Fruit fly (Drosophila melanogaster): Measurements from ENCODE around the gene CG32832.
A peak's percentile ranks its signal among the peaks of the same experiment; 100 is the strongest.

Gene CG32832

DNA sequence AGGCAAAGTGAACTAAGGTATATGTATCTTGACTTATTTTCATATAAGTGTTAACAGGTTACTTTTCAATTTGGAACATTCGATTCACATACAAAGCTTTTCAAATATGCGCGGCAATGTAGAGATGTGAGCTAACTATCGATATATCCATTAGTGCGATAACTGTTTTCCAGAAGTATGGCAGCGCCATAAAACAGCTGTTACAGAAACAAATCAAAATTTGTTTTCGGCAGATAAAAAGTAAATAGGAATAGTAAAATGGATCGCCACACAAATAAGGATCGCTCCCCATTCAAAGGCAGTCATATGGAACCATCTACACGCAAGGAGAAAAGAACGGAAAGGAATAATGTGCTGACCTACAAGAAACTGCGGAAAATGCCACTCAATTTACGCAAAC, at the start of gene CG32832, which contains the start of the genes CG31743 and CG34313:
CG32832 (minus strand) TSS at position 3 of the 400 bp plus-strand sequence.
CG31743 (plus strand) TSS at position 230 of the 400 bp plus-strand sequence.
CG34313 (plus strand) TSS at position 230 of the 400 bp plus-strand sequence.
- TF ChIP-seq CG8478 (optimal IDR thresholded peaks at IDR 0.05) (no peak), pan (optimal IDR thresholded peaks at IDR 0.05) (no peak), usp (GFP tag; optimal IDR thresholded peaks at IDR 0.05) (no peak), Dll (optimal IDR thresholded peaks at IDR 0.05) (no peak), EcR (GFP tag; optimal IDR thresholded peaks at IDR 0.05) (no peak), psq (optimal IDR thresholded peaks at IDR 0.05) (no peak)

- no peak for TF ChIP-seq usp (GFP tag; optimal IDR thresholded peaks at IDR 0.05)
- no peak for TF ChIP-seq Dll (optimal IDR thresholded peaks at IDR 0.05)
- no peak for TF ChIP-seq pan (optimal IDR thresholded peaks at IDR 0.05)
- no peak for TF ChIP-seq CG8478 (optimal IDR thresholded peaks at IDR 0.05)
- no peak for TF ChIP-seq psq (optimal IDR thresholded peaks at IDR 0.05)
- TF ChIP-seq EcR (GFP tag; optimal IDR thresholded peaks at IDR 0.05) = no peak
Measured at dm6 chr2L:16921825-16922224, 42.7 kb upstream of the CG32832 start.

- TF ChIP-seq psq (optimal IDR thresholded peaks at IDR 0.05) (no peak), Dll (optimal IDR thresholded peaks at IDR 0.05) (no peak), pan (optimal IDR thresholded peaks at IDR 0.05) (no peak), usp (GFP tag; optimal IDR thresholded peaks at IDR 0.05) (no peak), CG8478 (optimal IDR thresholded peaks at IDR 0.05) (no peak), EcR (GFP tag; optimal IDR thresholded peaks at IDR 0.05) (no peak)
Measured at dm6 chr2L:16910177-16910576, 31.1 kb upstream of the CG32832 start, which contains the start of gene ApepP. ApepP (minus strand) TSS chr2L:16910418.

dm6 chr2L:16909290-16909689, 30.2 kb upstream of the CG32832 start:
- TF ChIP-seq EcR (GFP tag; optimal IDR thresholded peaks at IDR 0.05) = no peak
- no peak for TF ChIP-seq psq (optimal IDR thresholded peaks at IDR 0.05)
- no peak for TF ChIP-seq Dll (optimal IDR thresholded peaks at IDR 0.05)
- no peak for TF ChIP-seq CG8478 (optimal IDR thresholded peaks at IDR 0.05)
- no peak for TF ChIP-seq usp (GFP tag; optimal IDR thresholded peaks at IDR 0.05)
- no peak for TF ChIP-seq pan (optimal IDR thresholded peaks at IDR 0.05)

- no peak for TF ChIP-seq CG8478 (optimal IDR thresholded peaks at IDR 0.05)
- no peak for TF ChIP-seq usp (GFP tag; optimal IDR thresholded peaks at IDR 0.05)
- TF ChIP-seq EcR (GFP tag; optimal IDR thresholded peaks at IDR 0.05) = no peak
- no peak for TF ChIP-seq psq (optimal IDR thresholded peaks at IDR 0.05)
- no peak for TF ChIP-seq Dll (optimal IDR thresholded peaks at IDR 0.05)
Measured at dm6 chr2L:16902003-16902402, 22.9 kb upstream of the CG32832 start, which contains the start of gene CG12288. CG12288 (minus strand) TSS chr2L:16902218.

DNA sequence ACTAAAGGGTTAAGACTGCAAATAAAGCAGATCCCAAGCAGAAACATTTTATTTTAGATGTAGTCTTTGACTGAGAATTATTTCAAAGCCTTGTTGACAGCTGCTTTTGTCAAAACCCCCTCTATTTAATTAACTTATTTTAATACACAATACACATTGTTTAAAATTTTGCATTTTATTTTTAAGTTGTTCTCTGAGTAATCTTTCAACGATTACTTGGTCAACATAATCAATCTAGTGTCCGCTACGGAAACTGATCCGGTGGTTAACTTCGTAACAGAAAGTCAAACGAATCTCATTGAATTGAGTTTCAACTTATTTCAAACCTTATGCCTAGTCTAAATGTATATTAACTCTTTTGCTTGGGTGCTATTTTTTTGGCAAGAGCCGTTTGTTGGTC, 21.3 kb upstream of the CG32832 start, which contains the start of gene CG31805:
CG31805 (minus strand) TSS at position 101 of the 400 bp plus-strand sequence.
- TF ChIP-seq psq (optimal IDR thresholded peaks at IDR 0.05) = no peak
- no peak for TF ChIP-seq pan (optimal IDR thresholded peaks at IDR 0.05)
- TF ChIP-seq Dll (optimal IDR thresholded peaks at IDR 0.05) = no peak
- no peak for TF ChIP-seq CG8478 (optimal IDR thresholded peaks at IDR 0.05)
- no peak for TF ChIP-seq usp (GFP tag; optimal IDR thresholded peaks at IDR 0.05)
- no peak for TF ChIP-seq EcR (GFP tag; optimal IDR thresholded peaks at IDR 0.05)

DNA sequence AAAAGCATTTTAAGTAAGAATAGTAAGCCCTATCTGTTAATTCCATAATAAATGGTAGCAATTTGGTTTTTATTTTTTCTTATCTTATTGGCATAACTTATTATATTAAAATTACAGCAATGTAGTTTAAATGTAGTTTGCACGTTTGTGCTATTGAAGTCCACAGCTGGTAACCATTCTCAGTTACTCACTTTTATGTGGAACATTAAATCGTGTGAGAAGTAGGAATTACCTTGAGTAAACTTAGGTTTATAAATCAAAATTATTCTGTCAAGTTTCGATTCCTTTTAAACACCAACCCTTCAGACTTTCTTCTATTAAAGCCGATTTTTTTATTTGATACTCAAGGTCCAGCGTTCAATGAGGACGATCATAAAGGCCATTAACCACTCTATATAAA, 10.5 kb upstream of the CG32832 start, which contains the start of gene CG42556:
CG42556 (plus strand) TSS at position 301 of the 400 bp plus-strand sequence.
- TF ChIP-seq EcR (GFP tag; optimal IDR thresholded peaks at IDR 0.05) (no peak), pan (optimal IDR thresholded peaks at IDR 0.05) (no peak), psq (optimal IDR thresholded peaks at IDR 0.05) (no peak), Dll (optimal IDR thresholded peaks at IDR 0.05) (no peak), usp (GFP tag; optimal IDR thresholded peaks at IDR 0.05) (no peak), CG8478 (optimal IDR thresholded peaks at IDR 0.05) (no peak)

- TF ChIP-seq EcR (GFP tag; optimal IDR thresholded peaks at IDR 0.05) (peak in 1 of 2 experiments; percentile 45), pan (optimal IDR thresholded peaks at IDR 0.05) (peak; percentile 4), usp (GFP tag; optimal IDR thresholded peaks at IDR 0.05) (no peak)
Measured at dm6 chr2L:16888574-16889376, 9.7 kb upstream of the CG32832 start.

DNA sequence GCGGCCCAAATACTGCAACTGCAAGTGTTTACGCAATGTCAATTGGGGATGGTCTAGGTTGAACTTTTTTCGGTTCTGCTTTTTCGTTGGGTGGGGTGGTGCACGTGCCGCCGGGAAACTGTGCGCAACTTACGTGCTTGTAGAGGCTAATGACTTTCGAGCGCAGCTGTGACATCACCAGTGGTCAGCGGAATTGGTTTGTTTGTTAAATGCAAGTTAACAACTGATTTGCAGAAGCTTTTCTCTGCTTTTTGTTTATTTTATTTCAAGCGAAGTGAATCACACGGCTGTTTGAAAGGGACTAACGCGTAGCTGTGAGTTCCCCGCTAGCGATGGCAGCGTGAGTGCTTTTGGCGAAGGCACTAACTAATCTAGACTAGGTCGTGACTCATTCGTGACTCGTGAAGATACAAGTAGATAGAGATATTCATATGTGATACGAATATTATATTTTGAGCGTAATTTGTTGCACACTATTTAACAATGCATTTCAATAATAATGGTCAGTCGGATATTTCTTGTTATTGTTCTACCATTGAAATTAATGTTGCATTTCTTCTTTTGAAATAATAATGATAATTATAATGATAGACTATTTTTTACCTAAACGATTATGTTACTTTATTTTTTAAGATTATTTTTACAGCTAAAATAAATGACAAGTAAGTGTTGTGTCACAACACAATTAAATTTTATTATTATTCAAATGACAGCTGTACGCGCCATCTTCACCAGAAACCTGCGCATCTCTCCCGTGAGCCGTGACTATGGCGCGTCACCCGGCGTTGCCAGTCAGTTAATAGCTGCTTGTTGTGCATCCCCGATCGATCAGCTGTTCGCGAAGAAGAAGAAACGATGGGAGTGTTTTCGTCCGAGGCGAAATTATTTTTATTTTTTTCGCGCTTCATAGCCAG, 8.8 kb upstream of the CG32832 start, which contains the start of the genes osi and tweek:
osi (minus strand) TSS at position 307 of the 914 bp plus-strand sequence.
tweek (plus strand) TSS at position 831 of the 914 bp plus-strand sequence.
- TF ChIP-seq usp (GFP tag; optimal IDR thresholded peaks at IDR 0.05) = no peak
- TF ChIP-seq Dll (optimal IDR thresholded peaks at IDR 0.05) = no peak
- TF ChIP-seq pan (optimal IDR thresholded peaks at IDR 0.05) = no peak
- no peak for TF ChIP-seq CG8478 (optimal IDR thresholded peaks at IDR 0.05)
- no peak for TF ChIP-seq EcR (GFP tag; optimal IDR thresholded peaks at IDR 0.05)
- TF ChIP-seq psq (optimal IDR thresholded peaks at IDR 0.05) = no peak

- no peak for TF ChIP-seq Dll (optimal IDR thresholded peaks at IDR 0.05)
- no peak for TF ChIP-seq psq (optimal IDR thresholded peaks at IDR 0.05)
- TF ChIP-seq EcR (GFP tag; optimal IDR thresholded peaks at IDR 0.05) = no peak
- no peak for TF ChIP-seq pan (optimal IDR thresholded peaks at IDR 0.05)
- TF ChIP-seq usp (GFP tag; optimal IDR thresholded peaks at IDR 0.05) = no peak
- no peak for TF ChIP-seq CG8478 (optimal IDR thresholded peaks at IDR 0.05)
Measured at dm6 chr2L:16886459-16886858, 7.4 kb upstream of the CG32832 start.

DNA sequence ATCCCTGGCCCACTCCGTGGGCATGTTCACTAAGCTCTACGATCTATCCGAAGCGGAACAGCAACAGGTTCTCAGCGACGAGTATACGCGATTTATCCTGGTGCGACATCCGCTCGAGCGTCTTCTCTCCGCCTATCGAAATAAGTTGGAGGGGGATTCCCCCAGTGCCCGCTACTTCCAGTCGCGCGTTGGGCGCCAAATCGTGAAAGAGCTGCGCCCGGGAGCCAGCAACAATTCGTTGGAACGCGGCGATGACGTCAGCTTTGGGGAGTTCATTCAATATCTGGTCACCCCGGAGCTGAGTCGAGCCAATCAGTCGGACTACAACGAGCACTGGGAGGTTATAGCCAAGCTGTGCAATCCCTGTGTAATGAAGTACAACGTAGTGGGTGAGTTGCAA, 6.3 kb upstream of the CG32832 start:
- TF ChIP-seq usp (GFP tag; optimal IDR thresholded peaks at IDR 0.05) (no peak), Dll (optimal IDR thresholded peaks at IDR 0.05) (no peak), EcR (GFP tag; optimal IDR thresholded peaks at IDR 0.05) (no peak), pan (optimal IDR thresholded peaks at IDR 0.05) (no peak), CG8478 (optimal IDR thresholded peaks at IDR 0.05) (no peak), psq (optimal IDR thresholded peaks at IDR 0.05) (no peak)

Data from whole organism.